Fruit fly (Drosophila melanogaster) whole organism, embryonic: ENCODE results near the gene slpr.

ENCODE experiments used
- CG18599 ChIP-seq: fragments of 200-800 bp; sonication (Bioruptor generic); optimal IDR thresholded peaks from 3 replicates; lab custom pipeline; 2017; ENCODE audit warnings: missing biosample characterization, missing genetic modification characterization, mild to moderate bottlenecking, moderate library complexity, missing genetic modification reagents
- Eip74EF ChIP-seq, 2 experiments: fragments of 200-800 bp in 1 of 2; fragments of >200 bp in 1 of 2; sonication (Bioruptor generic) in 1 of 2; optimal IDR thresholded peaks; 2 replicates each; lab custom pipeline; 2017 to 2019; ENCODE audit warnings: missing biosample characterization in 2 of 2, missing genetic modification characterization in 2 of 2, mild to moderate bottlenecking in 1 of 2, moderate library complexity in 1 of 2
- lola ChIP-seq, 3 experiments: fragments of >200 bp in 2 of 3; fragments of 200-800 bp in 1 of 3; sonication (Bioruptor generic) in 1 of 3; optimal IDR thresholded peaks; 2 replicates each; lab custom pipeline; 2017 to 2019; ENCODE audit warnings: missing biosample characterization in 3 of 3, missing genetic modification characterization in 3 of 3, mild to moderate bottlenecking in 1 of 3, moderate library complexity in 1 of 3
- so ChIP-seq: fragments of 200-800 bp; sonication (Bioruptor generic); IDR thresholded peaks from 3 replicates; pipeline ENCODE4 v1.3.6; 2022; ENCODE audit warnings: missing biosample characterization, missing genetic modification characterization
- vvl ChIP-seq: fragments of 200-800 bp; sonication (Bioruptor generic); IDR thresholded peaks from 2 replicates; pipeline ENCODE4 v1.3.6; 2022; ENCODE audit warnings: missing biosample characterization, missing genetic modification characterization

DNA sequence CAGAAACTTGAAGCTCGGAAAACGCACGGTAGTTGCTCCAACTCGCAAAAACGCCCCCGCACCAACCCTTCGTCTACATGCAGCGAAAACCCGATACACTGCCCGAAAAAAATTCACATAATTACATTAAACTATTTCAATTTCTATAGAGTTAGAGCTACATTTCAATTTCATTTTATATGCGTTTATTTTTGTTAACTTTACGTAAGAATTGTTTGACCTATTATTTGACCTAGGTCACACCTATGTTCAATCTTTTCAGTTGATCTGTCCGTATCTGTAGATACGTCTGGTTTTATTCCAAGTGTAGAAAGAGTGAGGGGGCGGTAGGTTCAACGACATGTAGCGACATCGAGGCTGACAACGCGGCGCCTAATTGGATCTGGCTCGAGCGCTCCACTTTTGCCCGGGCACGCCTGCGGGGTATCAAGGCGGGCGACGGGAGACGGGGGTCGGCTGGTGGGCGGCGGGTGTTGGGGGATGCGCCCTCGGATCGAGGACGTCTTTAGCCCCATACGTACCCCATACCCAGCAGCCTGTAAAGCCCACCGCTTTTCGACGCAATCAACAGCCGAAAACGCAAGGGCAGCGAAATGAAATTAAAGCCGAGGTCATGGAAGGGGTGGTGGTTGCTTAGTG is 25.9 kb upstream of the slpr start:
- TF ChIP-seq vvl (GFP tag; lab: Robert Waterston, UW): peak; percentile 10; the same call in 1 of the 2 replicates
- no peak for TF ChIP-seq Eip74EF (GFP tag; optimal IDR thresholded peaks at IDR 0.05; lab: Kevin White, UChicago)
- no peak for TF ChIP-seq lola (GFP tag; optimal IDR thresholded peaks at IDR 0.05; lab: Kevin White, UChicago)
- TF ChIP-seq so (GFP tag; lab: Robert Waterston, UW): no peak
- peak; percentile 61 for TF ChIP-seq CG18599
